Worm (Caenorhabditis elegans) whole organism, L2 larva: ENCODE results near the gene zipt-3.
"Not testable (repeated sequence)": the region's sequence is repeated elsewhere in the genome, so short reads cannot be mapped to it uniquely, and the experiment has no call there.

Experiments used
- R02D3.7 ChIP-seq: fragments of 150-350 bp; optimal IDR thresholded peaks from 2 replicates; lab custom pipeline; 2014; ENCODE audit warnings: missing biosample characterization, missing genetic modification characterization
- Y55F3AM.14 ChIP-seq: fragments of 200-800 bp; sonication (Bioruptor generic); optimal IDR thresholded peaks from 2 replicates; lab custom pipeline; 2018; ENCODE audit warnings: mild to moderate bottlenecking, missing genetic modification characterization, missing compliant biosample characterization
- ZK546.5 ChIP-seq: sonication (generic microtip); optimal IDR thresholded peaks from 2 replicates; lab custom pipeline; 2017; ENCODE audit warnings: missing biosample characterization, missing genetic modification characterization
- alr-1 ChIP-seq: fragments of 150-350 bp; optimal IDR thresholded peaks from 2 replicates; lab custom pipeline; 2014; ENCODE audit warnings: missing biosample characterization, missing genetic modification characterization
- ceh-16 ChIP-seq: fragments of 150-350 bp; optimal IDR thresholded peaks from 2 replicates; lab custom pipeline; 2014; ENCODE audit warnings: missing biosample characterization, missing genetic modification characterization
- ceh-82 ChIP-seq: fragments of 150-350 bp; optimal IDR thresholded peaks from 2 replicates; lab custom pipeline; 2014; ENCODE audit warnings: missing biosample characterization, missing genetic modification characterization
- crh-2 ChIP-seq: sonication (generic microtip); optimal IDR thresholded peaks from 2 replicates; lab custom pipeline; 2017; ENCODE audit warnings: missing biosample characterization, missing genetic modification characterization
- dmd-4 ChIP-seq: sonication (generic microtip); optimal IDR thresholded peaks from 2 replicates; lab custom pipeline; 2017; ENCODE audit warnings: missing biosample characterization, missing genetic modification characterization
- elt-1 ChIP-seq: fragments of 150-350 bp; optimal IDR thresholded peaks from 2 replicates; lab custom pipeline; 2014; ENCODE audit warnings: missing biosample characterization, missing genetic modification characterization
- fos-1 ChIP-seq: fragments of 150-350 bp; optimal IDR thresholded peaks from 2 replicates; lab custom pipeline; 2014; ENCODE audit warnings: missing biosample characterization, missing genetic modification characterization
- lin-39 ChIP-seq: fragments of 150-350 bp; optimal IDR thresholded peaks from 2 replicates; lab custom pipeline; 2014; ENCODE audit warnings: missing biosample characterization, missing genetic modification reagents, missing genetic modification characterization
- mab-5 ChIP-seq: fragments of 150-350 bp; optimal IDR thresholded peaks from 2 replicates; lab custom pipeline; 2014; ENCODE audit warnings: missing biosample characterization, missing genetic modification characterization
- mbf-1 ChIP-seq: sonication (generic microtip); optimal IDR thresholded peaks from 2 replicates; lab custom pipeline; 2017; ENCODE audit warnings: missing biosample characterization, missing genetic modification characterization
- mdl-1 ChIP-seq, 2 experiments: fragments of 150-350 bp in 1 of 2; sonication (generic microtip) in 1 of 2; optimal IDR thresholded peaks; 2 replicates each; lab custom pipeline; 2017; ENCODE audit warnings: missing biosample characterization in 2 of 2, missing genetic modification characterization in 2 of 2
- nhr-25 ChIP-seq: fragments of 150-350 bp; sonication (generic microtip); optimal IDR thresholded peaks from 3 replicates; lab custom pipeline; 2014; ENCODE audit warnings: missing biosample characterization, missing genetic modification characterization
- skn-1 ChIP-seq: sonication (generic microtip); optimal IDR thresholded peaks from 2 replicates; lab custom pipeline; 2017; ENCODE audit warnings: missing biosample characterization, missing genetic modification characterization
- sma-9 ChIP-seq, 2 experiments: fragments of 150-350 bp in 1 of 2; sonication (generic microtip) in 1 of 2; optimal IDR thresholded peaks; 2 replicates each; lab custom pipeline; 2014 to 2016; ENCODE audit warnings: missing genetic modification characterization in 2 of 2, mild to moderate bottlenecking in 1 of 2, missing biosample characterization in 1 of 2, missing compliant biosample characterization in 1 of 2, missing genetic modification reagents in 1 of 2, moderate library complexity in 1 of 2
- zag-1 ChIP-seq: fragments of 150-350 bp; optimal IDR thresholded peaks from 2 replicates; lab custom pipeline; 2014; ENCODE audit warnings: missing biosample characterization, missing genetic modification characterization

Gene zipt-3

ce11 chrII:5751353-5751752 is 33.4 kb downstream of the zipt-3 start:
- TF ChIP-seq sma-9 (GFP tag; optimal IDR thresholded peaks at IDR 0.05; lab: Kevin White, UChicago) (peak; percentile 16), sma-9 (tag; optimal IDR thresholded peaks at IDR 0.05; lab: Kevin White, UChicago) (no peak), crh-2 (peak; percentile 10), mdl-1 (tag; optimal IDR thresholded peaks at IDR 0.05; lab: Kevin White, UChicago) (no peak), fos-1 (tag; lab: Kevin White, UChicago) (peak; percentile 76), lin-39 (no peak)

DNA sequence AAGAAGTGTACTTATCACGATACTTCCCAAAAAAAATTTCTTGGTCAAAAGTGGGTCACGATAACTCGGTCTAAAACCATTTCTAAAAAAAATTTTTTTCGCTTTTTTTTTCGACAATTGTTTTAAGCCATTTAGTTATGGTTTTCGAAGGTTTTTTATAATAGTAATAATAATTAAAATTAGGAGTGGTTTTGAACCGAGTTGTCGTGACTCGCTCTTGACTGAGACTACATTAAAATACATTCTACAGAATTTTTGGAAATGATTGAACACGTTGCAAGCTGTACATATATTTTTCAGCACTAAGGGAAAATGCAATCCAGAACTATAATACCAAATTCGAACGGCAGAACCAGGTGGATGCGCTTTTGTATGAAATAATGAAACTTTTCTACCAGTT is 36.2 kb downstream of the zipt-3 start, which contains the start of gene F10C1.8:
Gene F10C1.8 (plus strand): TSS at position 301 of the 400 bp plus-strand sequence.
- TF ChIP-seq zag-1 (tag; lab: Kevin White, UChicago) (no peak), Y55F3AM.14 (no peak), ceh-16 (tag; lab: Kevin White, UChicago) (no peak), dmd-4 (tag; lab: Kevin White, UChicago) (no peak), mbf-1 (no peak)

- not testable (repeated sequence) for TF ChIP-seq alr-1, skn-1, mab-5 (tag; lab: Kevin White, UChicago)
Observed at ce11 chrII:5757656-5758055, 39.7 kb downstream of the zipt-3 start, which contains the start of the genes F10C1.3 and F10C1.23. Gene F10C1.3 (minus strand): TSS chrII:5757756. Gene F10C1.23 (plus strand): TSS chrII:5758040.

ce11 chrII:5765318-5765717 is 47.4 kb downstream of the zipt-3 start, which contains the start of gene ifb-1:
Gene ifb-1 (plus strand): TSS chrII:5765618.
- TF ChIP-seq ZK546.5 (tag; lab: Kevin White, UChicago), result no peak

ce11 chrII:5768274-5768820 is 50.4 kb downstream of the zipt-3 start:
- TF ChIP-seq elt-1 (peak; percentile 8), R02D3.7 (no peak), ceh-16 (tag; lab: Kevin White, UChicago) (peak; percentile 19), sma-9 (GFP tag; optimal IDR thresholded peaks at IDR 0.05; lab: Kevin White, UChicago) (peak; percentile 43), sma-9 (tag; optimal IDR thresholded peaks at IDR 0.05; lab: Kevin White, UChicago) (no peak), nhr-25 (tag; lab: Kevin White, UChicago) (peak; percentile 0), lin-39 (no peak), ceh-82 (tag; lab: Kevin White, UChicago) (no peak)
